Worm (Caenorhabditis elegans): ENCODE results near the gene snx-17.

Gene snx-17

DNA sequence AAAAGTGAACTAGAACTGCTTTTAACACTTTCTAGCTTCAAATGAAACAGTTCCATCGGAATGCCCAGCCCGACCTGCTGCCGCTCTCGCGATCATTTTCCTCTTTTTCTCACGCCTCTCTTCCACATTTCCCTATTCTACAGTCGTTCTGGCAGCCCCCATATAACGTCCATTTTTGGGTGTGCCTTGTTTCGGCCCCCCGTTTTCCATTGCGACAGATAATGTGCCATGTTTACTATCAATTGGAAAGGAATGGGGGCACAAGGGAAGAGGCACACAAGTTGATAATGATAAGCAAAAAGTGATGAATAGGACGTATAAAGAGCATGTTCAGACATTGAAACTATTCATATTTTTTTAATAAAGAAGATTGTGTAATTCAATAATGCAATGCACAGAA, 36.9 kb upstream of the snx-17 start (continued):
- TF ChIP-seq Y56A3A.18 (GFP tag; IDR thresholded peaks at IDR 0.05) (0 out of 2 replicates have a peak, but pooled peaks have one; percentile 64), unc-62 (GFP tag; optimal IDR thresholded peaks at IDR 0.05) (no peak)

DNA sequence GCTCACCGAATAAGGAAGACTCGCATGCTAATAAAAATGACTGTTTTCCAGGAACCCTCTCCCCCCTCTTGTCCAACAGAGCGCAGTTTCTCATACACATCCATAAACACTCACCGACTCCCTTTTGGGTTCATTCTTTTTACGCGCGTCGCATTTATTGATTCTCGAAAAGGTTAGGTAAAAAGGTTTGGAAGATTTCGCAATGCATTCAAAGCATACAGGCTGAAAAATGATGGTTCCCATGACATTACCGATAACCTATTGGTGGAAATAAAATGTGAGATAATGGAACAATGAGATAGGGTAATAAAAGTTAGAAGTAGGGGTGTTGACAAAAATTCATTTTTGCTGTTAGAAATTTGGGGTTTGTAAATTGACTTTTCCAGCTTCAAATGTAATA, 36.4 kb upstream of the snx-17 start:
- TF ChIP-seq hrde-1 (tag; optimal IDR thresholded peaks at IDR 0.05; ENCODE audit: borderline replicate concordance) = no peak
- peak; percentile 62; the same call in 1 of the 2 replicates for TF ChIP-seq cebp-1 (GFP tag; IDR thresholded peaks at IDR 0.05)
- TF ChIP-seq cebp-1 (tag; optimal IDR thresholded peaks at IDR 0.05) = peak; percentile 90

DNA sequence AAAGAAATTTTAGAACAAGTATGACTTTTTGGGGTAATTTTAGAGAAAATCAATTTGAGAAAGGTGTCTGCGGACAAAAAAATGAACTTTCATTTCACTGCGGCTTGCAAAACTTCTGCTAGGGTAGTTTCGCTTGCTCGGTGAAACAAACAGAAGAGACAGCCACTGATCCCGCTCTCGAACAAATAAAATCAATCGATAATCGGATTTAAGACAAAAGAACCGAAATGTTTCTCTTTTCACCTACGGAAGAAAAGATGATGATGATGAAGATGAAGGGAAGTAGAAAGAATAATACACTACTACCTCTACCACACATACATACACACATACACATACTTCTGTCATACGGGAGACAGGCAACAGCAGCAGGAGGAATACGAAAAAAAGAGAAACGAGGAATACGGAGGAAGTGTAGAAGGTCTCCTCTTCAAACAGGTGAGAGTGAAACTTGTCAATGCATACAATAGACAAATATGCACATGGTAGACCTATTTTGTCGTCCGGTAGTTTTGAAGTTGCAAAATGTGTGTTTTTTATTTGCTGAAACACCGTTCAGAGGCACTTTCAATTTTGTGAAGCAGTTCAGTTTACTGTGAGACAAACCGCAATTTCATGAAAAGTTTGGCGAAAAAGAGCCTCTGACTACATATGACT, 35.1 kb upstream of the snx-17 start:
- TF ChIP-seq sptf-2 (GFP tag; optimal IDR thresholded peaks at IDR 0.05) (no peak), lin-35 (GFP tag; optimal IDR thresholded peaks at IDR 0.05) (no peak), attf-6 (GFP tag; IDR thresholded peaks at IDR 0.05) (no peak), somi-1 (GFP tag; optimal IDR thresholded peaks at IDR 0.05) (no peak), mxl-1 (tag; optimal IDR thresholded peaks at IDR 0.05) (no peak), mcd-1 (GFP tag; IDR thresholded peaks at IDR 0.05) (no peak), ama-1 (optimal IDR thresholded peaks at IDR 0.05) (no peak), ama-1 (GFP tag; optimal IDR thresholded peaks at IDR 0.05) (no peak), pbrm-1 (GFP tag; IDR thresholded peaks at IDR 0.05) (no peak), dox-1 (GFP tag; IDR thresholded peaks at IDR 0.05) (no peak), F33H1.4 (GFP tag; IDR thresholded peaks at IDR 0.05) (no peak), madf-3 (GFP tag; IDR thresholded peaks at IDR 0.05) (no peak), snpc-4 (GFP tag; optimal IDR thresholded peaks at IDR 0.05) (no peak), snpc-4 (tag; optimal IDR thresholded peaks at IDR 0.05) (no peak), F52B5.7 (tag; optimal IDR thresholded peaks at IDR 0.05) (no peak)

DNA sequence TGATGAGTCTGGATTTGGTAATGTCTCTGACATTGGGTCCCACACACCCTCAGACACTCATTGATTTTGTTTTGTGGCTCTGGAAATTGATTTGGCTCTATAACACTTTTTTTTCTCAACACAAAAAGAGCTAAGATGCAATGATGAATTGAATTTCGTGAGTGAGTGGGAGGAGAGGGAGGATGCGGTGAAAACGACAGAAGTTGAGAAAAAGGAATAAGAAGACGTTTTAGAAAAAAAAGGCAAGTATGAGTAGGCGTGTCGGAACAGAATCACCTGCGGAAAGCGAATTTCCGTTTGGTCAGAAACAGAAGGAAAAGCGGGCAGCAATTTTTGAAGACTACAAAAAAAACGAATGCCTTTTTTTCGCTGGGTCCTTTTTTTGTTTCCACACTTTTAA, 33.6 kb upstream of the snx-17 start:
- TF ChIP-seq ztf-25 (GFP tag; IDR thresholded peaks at IDR 0.05) (no peak), ceh-79 (tag; optimal IDR thresholded peaks at IDR 0.05) (no peak), akir-1 (GFP tag; optimal IDR thresholded peaks at IDR 0.05) (no peak), F49E8.2 (tag; optimal IDR thresholded peaks at IDR 0.05; ENCODE audit: insufficient read depth) (no peak), let-526 (GFP tag; IDR thresholded peaks at IDR 0.05) (no peak), snpc-1.1 (tag; optimal IDR thresholded peaks at IDR 0.05; ENCODE audit: insufficient read depth) (no peak), F23B12.7 (tag; optimal IDR thresholded peaks at IDR 0.05; ENCODE audit: insufficient read depth) (no peak), C17E4.6 (GFP tag; IDR thresholded peaks at IDR 0.05) (no peak), unc-130 (GFP tag; optimal IDR thresholded peaks at IDR 0.05) (no peak), bed-2 (GFP tag; IDR thresholded peaks at IDR 0.05) (no peak), F57A8.1 (GFP tag; optimal IDR thresholded peaks at IDR 0.05) (no peak), chd-7 (tag; optimal IDR thresholded peaks at IDR 0.05) (no peak)

DNA sequence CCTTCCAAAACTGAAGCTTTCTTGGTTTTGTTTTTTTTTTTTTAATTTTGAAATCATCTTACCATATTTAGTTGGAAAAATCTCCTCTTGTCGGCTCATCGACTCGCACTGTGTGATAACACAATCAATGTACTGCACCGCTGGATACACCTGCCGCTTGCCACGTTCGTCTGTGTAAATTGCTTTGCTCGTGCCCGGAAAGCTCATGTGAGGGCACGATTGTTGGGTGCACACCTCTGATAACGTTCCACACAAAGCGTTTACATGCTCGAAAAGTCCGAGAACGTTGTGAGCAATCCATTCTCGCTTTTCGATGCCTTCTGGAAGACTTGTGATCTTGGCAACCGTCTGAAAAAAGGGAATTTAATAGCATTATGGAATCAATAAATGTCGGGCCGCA, 32.4 kb upstream of the snx-17 start:
- TF ChIP-seq let-526 (GFP tag; IDR thresholded peaks at IDR 0.05) = 0 out of 2 replicates have a peak, but pooled peaks have one; percentile 56
- no peak for TF ChIP-seq ccch-3 (GFP tag; optimal IDR thresholded peaks at IDR 0.05)
- no peak for TF ChIP-seq sdz-38 (tag; optimal IDR thresholded peaks at IDR 0.05)
- TF ChIP-seq nhr-80 (tag; optimal IDR thresholded peaks at IDR 0.05) = peak; percentile 29
- TF ChIP-seq cebp-1 (GFP tag; IDR thresholded peaks at IDR 0.05) = no peak
- peak; percentile 22 for TF ChIP-seq cebp-1 (tag; optimal IDR thresholded peaks at IDR 0.05)

Data from whole organism, young adult.